Worm (Caenorhabditis elegans) whole organism, early embryonic: ENCODE measurements around the gene srx-45.

ENCODE experiments used
- F13C5.2 ChIP-seq: sonication (generic microtip); optimal IDR thresholded peaks from 2 replicates; lab custom pipeline; 2017; ENCODE audit warnings: mild to moderate bottlenecking, missing genetic modification characterization, inconsistent platforms, missing compliant biosample characterization
- tbx-11 ChIP-seq: fragments of 200-800 bp; sonication (Bioruptor generic); IDR thresholded peaks from 2 replicates; pipeline ENCODE4 v1.3.6; 2022; ENCODE audit warnings: missing genetic modification characterization, missing compliant biosample characterization

- TF ChIP-seq tbx-11 (no peak), F13C5.2 (tag; lab: Kevin White, UChicago) (no peak)
Measured at ce11 chrIII:9306596-9306995, at the start of gene srx-45.
